Worm (Caenorhabditis elegans) whole organism, midembryonic: ENCODE results near the gene acy-1.

Source experiments
- T22C8.4 ChIP-seq: fragments of 200-800 bp; sonication (Bioruptor generic); IDR thresholded peaks from 2 replicates; pipeline ENCODE4 v1.3.6; 2022; ENCODE audit warnings: missing genetic modification characterization, missing compliant biosample characterization
- flt-1 ChIP-seq: fragments of 200-800 bp; sonication (Bioruptor generic); IDR thresholded peaks from 2 replicates; pipeline ENCODE4 v1.3.6; 2022; ENCODE audit warnings: missing genetic modification characterization, missing compliant biosample characterization
- klf-2 ChIP-seq: fragments of 200-800 bp; sonication (Bioruptor generic); conservative IDR thresholded peaks from 2 replicates; pipeline ENCODE4 v1.3.6; 2022; ENCODE audit warnings: missing genetic modification reagents, missing genetic modification characterization, missing compliant biosample characterization
- ref-1 ChIP-seq: fragments of 200-800 bp; sonication (Bioruptor generic); conservative IDR thresholded peaks from 2 replicates; pipeline ENCODE4 v1.3.6; 2022; ENCODE audit warnings: missing genetic modification reagents, missing genetic modification characterization, missing compliant biosample characterization
- ztf-23 ChIP-seq: fragments of 200-800 bp; sonication (Bioruptor generic); IDR thresholded peaks from 2 replicates; pipeline ENCODE4 v1.3.6; 2022; ENCODE audit warnings: missing genetic modification reagents, missing genetic modification characterization, missing compliant biosample characterization
- ztf-29 ChIP-seq: fragments of 200-800 bp; sonication (Bioruptor generic); IDR thresholded peaks from 2 replicates; pipeline ENCODE4 v1.3.6; 2022; ENCODE audit warnings: missing genetic modification reagents, missing genetic modification characterization, missing compliant biosample characterization

DNA sequence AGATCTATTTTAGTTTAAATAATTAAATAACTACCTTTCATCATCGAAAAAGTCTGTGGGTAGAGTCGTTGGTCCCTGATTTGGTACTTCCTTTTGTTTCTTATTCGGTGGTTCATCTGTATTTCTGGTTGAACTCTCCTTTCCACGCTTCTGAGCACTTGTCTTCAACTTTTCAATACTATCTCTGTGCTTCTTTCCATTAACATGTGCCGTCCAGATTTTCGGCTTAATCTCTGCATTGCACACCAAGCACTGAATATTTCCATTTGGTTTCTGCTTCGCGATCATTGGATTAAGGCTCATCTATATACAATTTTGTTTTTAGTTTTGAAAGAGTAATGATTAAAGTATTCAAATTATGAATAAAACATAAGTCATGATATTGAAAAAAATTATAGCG, 22.0 kb upstream of the acy-1 start, which contains the start of gene sel-13:
- no peak for TF ChIP-seq ref-1 (GFP tag; lab: Robert Waterston, UW)
- no peak for TF ChIP-seq klf-2 (GFP tag; lab: Robert Waterston, UW)
- no peak for TF ChIP-seq ztf-29 (GFP tag; lab: Robert Waterston, UW)
- no peak for TF ChIP-seq flt-1 (GFP tag; lab: Robert Waterston, UW)
- TF ChIP-seq ztf-23 = no peak
- TF ChIP-seq T22C8.4 (GFP tag; lab: Robert Waterston, UW) = no peak
